Worm (Caenorhabditis elegans): Measurements from ENCODE around the gene Y47D3A.14.

Gene Y47D3A.14

ce11 chrIII:11267372-11267771 lies 30.7 kb upstream of the Y47D3A.14 start:
- peak; percentile 26 for TF ChIP-seq nhr-20 (tag; optimal IDR thresholded peaks at IDR 0.05)
- no peak for TF ChIP-seq skn-1 (tag; optimal IDR thresholded peaks at IDR 0.05)
- TF ChIP-seq nhr-19 (GFP tag; conservative IDR thresholded peaks at IDR 0.05), result no peak
- no peak for TF ChIP-seq zip-4 (GFP tag; optimal IDR thresholded peaks at IDR 0.05)
- TF ChIP-seq efl-1 (optimal IDR thresholded peaks at IDR 0.05), result no peak
- TF ChIP-seq efl-1 (GFP tag; optimal IDR thresholded peaks at IDR 0.05 in 1 of 2), result peak in 1 of 2 experiments; percentile 43
- no peak for TF ChIP-seq sup-37 (GFP tag; optimal IDR thresholded peaks at IDR 0.05)
- TF ChIP-seq unc-98 (GFP tag; IDR thresholded peaks at IDR 0.05), result no peak
- TF ChIP-seq nhr-11 (tag; optimal IDR thresholded peaks at IDR 0.05), result no peak
- peak in 1 of 2 experiments; percentile 4 for TF ChIP-seq lin-35 (GFP tag; optimal IDR thresholded peaks at IDR 0.05)
- no peak for TF ChIP-seq ceh-63 (GFP tag; optimal IDR thresholded peaks at IDR 0.05)
- no peak for TF ChIP-seq unc-30 (tag; optimal IDR thresholded peaks at IDR 0.05)
- no peak for TF ChIP-seq ceh-88 (GFP tag; IDR thresholded peaks at IDR 0.05)
- peak; percentile 48 for TF ChIP-seq elt-2 (tag; optimal IDR thresholded peaks at IDR 0.05)
- TF ChIP-seq snpc-4 (tag; optimal IDR thresholded peaks at IDR 0.05), result no peak
- no peak for TF ChIP-seq dsc-1 (tag; optimal IDR thresholded peaks at IDR 0.05)
- peak; percentile 52 for TF ChIP-seq blmp-1 (tag; optimal IDR thresholded peaks at IDR 0.05)

- TF ChIP-seq sox-4 (tag; optimal IDR thresholded peaks at IDR 0.05) (no peak), snu-23 (GFP tag; optimal IDR thresholded peaks at IDR 0.05) (peak; percentile 61), mep-1 (tag; optimal IDR thresholded peaks at IDR 0.05) (peak; percentile 45), C04F5.9 (tag; optimal IDR thresholded peaks at IDR 0.05) (no peak), grh-1 (GFP tag; IDR thresholded peaks at IDR 0.05) (peak; percentile 75), lsy-2 (tag; optimal IDR thresholded peaks at IDR 0.05) (peak in 1 of 2 experiments; percentile 38), efl-1 (optimal IDR thresholded peaks at IDR 0.05) (no peak), efl-1 (GFP tag; optimal IDR thresholded peaks at IDR 0.05 in 1 of 2) (peak in 1 of 2 experiments; percentile 78), lin-13 (GFP tag; optimal IDR thresholded peaks at IDR 0.05) (no peak), lin-15B (tag; optimal IDR thresholded peaks at IDR 0.05) (no peak), lin-14 (GFP tag; optimal IDR thresholded peaks at IDR 0.05) (peak; percentile 71), nhr-19 (GFP tag; conservative IDR thresholded peaks at IDR 0.05) (no peak), elt-2 (tag; optimal IDR thresholded peaks at IDR 0.05) (no peak), nhr-71 (tag; optimal IDR thresholded peaks at IDR 0.05) (peak; percentile 14), nhr-90 (tag; optimal IDR thresholded peaks at IDR 0.05; ENCODE audit: poor library complexity) (no peak), nhr-12 (tag; optimal IDR thresholded peaks at IDR 0.05) (no peak), nhr-20 (tag; optimal IDR thresholded peaks at IDR 0.05) (peak; percentile 85), Y116A8C.19 (tag; optimal IDR thresholded peaks at IDR 0.05; ENCODE audit: borderline replicate concordance) (no peak), elt-3 (tag; optimal IDR thresholded peaks at IDR 0.05) (peak in 2 of 6 experiments; percentile 30 to 41), nhr-85 (tag) (peak; percentile 95), hlh-4 (tag; optimal IDR thresholded peaks at IDR 0.05) (no peak), pag-3 (tag; optimal IDR thresholded peaks at IDR 0.05; ENCODE audit: borderline replicate concordance, insufficient read depth) (peak; percentile 45), ceh-88 (GFP tag; IDR thresholded peaks at IDR 0.05) (no peak), mab-9 (GFP tag; IDR thresholded peaks at IDR 0.05) (no peak), nhr-84 (tag; optimal IDR thresholded peaks at IDR 0.05) (no peak), blmp-1 (tag; optimal IDR thresholded peaks at IDR 0.05) (peak; percentile 69), sup-37 (GFP tag; optimal IDR thresholded peaks at IDR 0.05) (no peak), mdl-1 (tag; optimal IDR thresholded peaks at IDR 0.05) (no peak)
Measured at ce11 chrIII:11262089-11262488, 25.4 kb upstream of the Y47D3A.14 start.

- TF ChIP-seq nhr-20 (tag; optimal IDR thresholded peaks at IDR 0.05), result peak; percentile 73
- peak in 1 of 2 experiments; percentile 35 for TF ChIP-seq lin-35 (GFP tag; optimal IDR thresholded peaks at IDR 0.05)
- TF ChIP-seq C04F5.9 (tag; optimal IDR thresholded peaks at IDR 0.05), result no peak
- no peak for TF ChIP-seq ztf-4 (tag; optimal IDR thresholded peaks at IDR 0.05)
- TF ChIP-seq nhr-90 (tag; optimal IDR thresholded peaks at IDR 0.05; ENCODE audit: poor library complexity), result peak; percentile 3
- no peak for TF ChIP-seq lir-3 (tag; optimal IDR thresholded peaks at IDR 0.05; ENCODE audit: poor library complexity)
- TF ChIP-seq snu-23 (GFP tag; optimal IDR thresholded peaks at IDR 0.05), result peak; percentile 34
- TF ChIP-seq lsy-2 (tag; optimal IDR thresholded peaks at IDR 0.05), result peak; percentile 18 to 38
- TF ChIP-seq grh-1 (GFP tag; IDR thresholded peaks at IDR 0.05), result peak; percentile 52; the same call in 1 of the 2 replicates
- TF ChIP-seq jun-1 (tag; optimal IDR thresholded peaks at IDR 0.05), result no peak
- peak; percentile 56 for TF ChIP-seq nhr-71 (tag; optimal IDR thresholded peaks at IDR 0.05)
- no peak for TF ChIP-seq irx-1 (tag; optimal IDR thresholded peaks at IDR 0.05)
- no peak for TF ChIP-seq C16A3.4 (tag; optimal IDR thresholded peaks at IDR 0.05)
- TF ChIP-seq hlh-17 (GFP tag; optimal IDR thresholded peaks at IDR 0.05; ENCODE audit: borderline replicate concordance), result no peak
- no peak for TF ChIP-seq fkh-8 (tag; optimal IDR thresholded peaks at IDR 0.05)
- TF ChIP-seq isw-1 (GFP tag; IDR thresholded peaks at IDR 0.05), result no peak
- TF ChIP-seq skn-1 (tag; optimal IDR thresholded peaks at IDR 0.05), result no peak
- no peak for TF ChIP-seq egl-27 (tag; optimal IDR thresholded peaks at IDR 0.05)
- TF ChIP-seq lin-14 (GFP tag; optimal IDR thresholded peaks at IDR 0.05), result peak; percentile 71
- peak; percentile 24 for TF ChIP-seq tbx-2 (tag; optimal IDR thresholded peaks at IDR 0.05)
- TF ChIP-seq mab-9 (GFP tag; IDR thresholded peaks at IDR 0.05), result no peak
- no peak for TF ChIP-seq unc-130 (tag; optimal IDR thresholded peaks at IDR 0.05)
Measured at ce11 chrIII:11255072-11255471, 18.4 kb upstream of the Y47D3A.14 start.
